Worm (Caenorhabditis elegans) whole organism, dauer: Measurements from ENCODE around the gene ttr-35.

Experiments
- unc-62 ChIP-seq: sonication (generic microtip); optimal IDR thresholded peaks from 2 replicates; lab custom pipeline; 2017; ENCODE audit warnings: missing biosample characterization, missing genetic modification reagents, missing genetic modification characterization

The ttr-35 gene

ce11 chrX:6553634-6554033 is 41.5 kb downstream of the ttr-35 start:
- TF ChIP-seq unc-62 (GFP tag; lab: Kevin White, UChicago), result no peak

ce11 chrX:6560495-6560894 is 48.4 kb downstream of the ttr-35 start:
- no peak for TF ChIP-seq unc-62 (GFP tag; lab: Kevin White, UChicago)

DNA sequence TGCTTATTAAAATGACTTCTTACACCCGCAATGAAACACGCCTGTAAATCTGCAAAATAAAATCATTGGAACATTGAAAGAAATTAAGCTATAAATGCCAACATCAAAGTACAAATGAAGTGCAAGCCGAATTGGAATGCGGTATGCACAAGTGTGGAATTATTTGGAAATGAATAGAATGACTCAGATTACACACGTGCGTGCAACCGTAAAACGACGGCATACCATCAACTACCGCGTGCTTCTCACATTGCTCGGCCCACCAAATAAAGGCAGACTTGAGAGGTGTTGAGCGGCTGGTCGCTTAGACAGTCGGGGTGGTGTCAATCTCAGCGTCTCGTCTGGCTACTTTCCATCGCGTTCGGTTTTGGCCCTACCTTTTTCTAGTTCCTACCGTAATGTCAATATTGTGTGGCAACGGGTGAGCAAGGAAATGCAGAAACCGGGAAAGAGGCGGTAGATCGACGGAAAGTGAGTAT is 50.3 kb downstream of the ttr-35 start, which contains the start of gene aaim-1:
TSS of gene aaim-1 (minus strand) at position 51 of the 479 bp plus-strand sequence.
- no peak for TF ChIP-seq unc-62 (GFP tag; lab: Kevin White, UChicago)
